Fruit fly (Drosophila melanogaster): ENCODE results near the gene mrn.
A peak's percentile ranks its signal among the peaks of the same experiment; 100 is the strongest.

Gene mrn

dm6 chr3L:15563058-15563850, 17.1 kb downstream of the mrn start, which contains the start of the genes CG7739 and SCCRO (continued):
- TF ChIP-seq Blimp-1 (GFP tag; optimal IDR thresholded peaks at IDR 0.05) (no peak), oc (tag; optimal IDR thresholded peaks at IDR 0.05) (no peak), CTCF (GFP tag; optimal IDR thresholded peaks at IDR 0.05) (no peak), CG8944 (GFP tag; optimal IDR thresholded peaks at IDR 0.05) (no peak), Dll (GFP tag; IDR thresholded peaks at IDR 0.05; ENCODE audit: partially characterized antibody) (peak; percentile 59; the same call in 2 of the 4 replicates), CG3281 (GFP tag; optimal IDR thresholded peaks at IDR 0.05) (peak; percentile 25), CG17802 (tag; optimal IDR thresholded peaks at IDR 0.05) (peak; percentile 70), ci (GFP tag; IDR thresholded peaks at IDR 0.05) (peak; percentile 66; the same call in 2 of the 3 replicates), Doc2 (GFP tag; IDR thresholded peaks at IDR 0.05) (no peak), CG7271 (tag; optimal IDR thresholded peaks at IDR 0.05) (no peak), CG13287 (GFP tag; IDR thresholded peaks at IDR 0.05; ENCODE audit: partially characterized antibody) (peak; percentile 76), NK7.1 (GFP tag; optimal IDR thresholded peaks at IDR 0.05) (no peak), ind (GFP tag; optimal IDR thresholded peaks at IDR 0.05) (peak; percentile 57), ken (GFP tag; IDR thresholded peaks at IDR 0.05) (0 out of 3 replicates have a peak, but pooled peaks have one; percentile 52), amos (GFP tag; IDR thresholded peaks at IDR 0.05; ENCODE audit: partially characterized antibody) (peak; percentile 71; the same call in 1 of the 2 replicates), CG2875 (GFP tag; optimal IDR thresholded peaks at IDR 0.05) (no peak), CG12299 (tag; optimal IDR thresholded peaks at IDR 0.05) (peak; percentile 22), sim (GFP tag; IDR thresholded peaks at IDR 0.05) (no peak), CG8089 (GFP tag; optimal IDR thresholded peaks at IDR 0.05) (no peak), sqz (GFP tag; optimal IDR thresholded peaks at IDR 0.05) (no peak), bsh (GFP tag; optimal IDR thresholded peaks at IDR 0.05) (peak in 1 of 2 experiments; percentile 67), CG2889 (GFP tag; IDR thresholded peaks at IDR 0.05) (peak; percentile 56; the same call in 1 of the 3 replicates), CG7839 (tag; optimal IDR thresholded peaks at IDR 0.05) (peak; percentile 75), al (GFP tag; IDR thresholded peaks at IDR 0.05) (peak; percentile 50; the same call in 1 of the 2 replicates), Tbp (GFP tag; optimal IDR thresholded peaks at IDR 0.05) (no peak), CG10979 (tag; optimal IDR thresholded peaks at IDR 0.05) (peak; percentile 19), Hr51 (GFP tag; optimal IDR thresholded peaks at IDR 0.05) (peak; percentile 43 to 67), grn (GFP tag; optimal IDR thresholded peaks at IDR 0.05) (no peak), Sin3A (optimal IDR thresholded peaks at IDR 0.05) (peak; percentile 66), Nf-YA (GFP tag; IDR thresholded peaks at IDR 0.05) (no peak), fd96Cb (tag; optimal IDR thresholded peaks at IDR 0.05) (peak; percentile 33), ranshi (GFP tag; IDR thresholded peaks at IDR 0.05) (peak; percentile 73; the same call in 1 of the 2 replicates), CG5245 (GFP tag; optimal IDR thresholded peaks at IDR 0.05) (peak; percentile 44), Dek (tag; optimal IDR thresholded peaks at IDR 0.05) (peak; percentile 78), seq (GFP tag; IDR thresholded peaks at IDR 0.05) (no peak), Deaf1 (tag; optimal IDR thresholded peaks at IDR 0.05) (no peak), bab2 (GFP tag; optimal IDR thresholded peaks at IDR 0.05) (no peak), CG30403 (GFP tag; optimal IDR thresholded peaks at IDR 0.05) (peak; percentile 71), Bdp1 (GFP tag; optimal IDR thresholded peaks at IDR 0.05) (peak; percentile 35), Hand (GFP tag; optimal IDR thresholded peaks at IDR 0.05) (peak; percentile 4), Hr39 (optimal IDR thresholded peaks at IDR 0.05) (no peak), Dad (GFP tag; optimal IDR thresholded peaks at IDR 0.05) (peak; percentile 19), nmo (GFP tag; optimal IDR thresholded peaks at IDR 0.05) (peak; percentile 65), Atf3 (GFP tag; optimal IDR thresholded peaks at IDR 0.05) (no peak), tll (GFP tag; optimal IDR thresholded peaks at IDR 0.05) (peak in 1 of 2 experiments; percentile 23), toy (GFP tag; IDR thresholded peaks at IDR 0.05) (0 out of 2 replicates have a peak, but pooled peaks have one; percentile 27), vnd (GFP tag; IDR thresholded peaks at IDR 0.05; ENCODE audit: partially characterized antibody) (peak; percentile 7; the same call in 1 of the 3 replicates), kay (GFP tag; optimal IDR thresholded peaks at IDR 0.05) (peak; percentile 61), stwl (tag; optimal IDR thresholded peaks at IDR 0.05) (peak; percentile 33)

All from whole organism, embryonic.